Worm (Caenorhabditis elegans) whole organism, L2 larva: ENCODE measurements around the gene lelo-3.

Source experiments
- C34F6.9 ChIP-seq: fragments of 150-350 bp; optimal IDR thresholded peaks from 2 replicates; lab custom pipeline; 2014; ENCODE audit warnings: missing biosample characterization, missing genetic modification characterization
- F13H6.1 ChIP-seq: sonication (generic microtip); optimal IDR thresholded peaks from 2 replicates; lab custom pipeline; 2016; ENCODE audit warnings: missing genetic modification characterization, missing compliant biosample characterization
- R02D3.7 ChIP-seq: fragments of 150-350 bp; optimal IDR thresholded peaks from 2 replicates; lab custom pipeline; 2014; ENCODE audit warnings: missing biosample characterization, missing genetic modification characterization
- Y55F3AM.14 ChIP-seq: fragments of 200-800 bp; sonication (Bioruptor generic); optimal IDR thresholded peaks from 2 replicates; lab custom pipeline; 2018; ENCODE audit warnings: mild to moderate bottlenecking, missing genetic modification characterization, missing compliant biosample characterization
- alr-1 ChIP-seq: fragments of 150-350 bp; optimal IDR thresholded peaks from 2 replicates; lab custom pipeline; 2014; ENCODE audit warnings: missing biosample characterization, missing genetic modification characterization
- aly-2 ChIP-seq: fragments of 150-350 bp; optimal IDR thresholded peaks from 2 replicates; lab custom pipeline; 2014; ENCODE audit warnings: missing biosample characterization, missing genetic modification characterization
- ama-1 ChIP-seq: fragments of 150-350 bp; optimal IDR thresholded peaks from 2 replicates; lab custom pipeline; 2018; ENCODE audit warnings: inconsistent platforms
- blmp-1 ChIP-seq: sonication (generic microtip); optimal IDR thresholded peaks from 2 replicates; lab custom pipeline; 2017; ENCODE audit warnings: missing genetic modification characterization, mild to moderate bottlenecking, missing compliant biosample characterization, antibody characterized with exemption, moderate library complexity; ENCODE audit not compliant: insufficient read depth
- ceh-82 ChIP-seq: fragments of 150-350 bp; optimal IDR thresholded peaks from 2 replicates; lab custom pipeline; 2014; ENCODE audit warnings: missing biosample characterization, missing genetic modification characterization
- crh-2 ChIP-seq: sonication (generic microtip); optimal IDR thresholded peaks from 2 replicates; lab custom pipeline; 2017; ENCODE audit warnings: missing biosample characterization, missing genetic modification characterization
- dmd-4 ChIP-seq: sonication (generic microtip); optimal IDR thresholded peaks from 2 replicates; lab custom pipeline; 2017; ENCODE audit warnings: missing biosample characterization, missing genetic modification characterization
- egl-27 ChIP-seq: sonication (generic microtip); optimal IDR thresholded peaks from 3 replicates; lab custom pipeline; 2017; ENCODE audit warnings: missing biosample characterization, missing genetic modification reagents, missing genetic modification characterization
- elt-1 ChIP-seq: fragments of 150-350 bp; optimal IDR thresholded peaks from 2 replicates; lab custom pipeline; 2014; ENCODE audit warnings: missing biosample characterization, missing genetic modification characterization
- elt-3 ChIP-seq: sonication (generic microtip); optimal IDR thresholded peaks from 2 replicates; lab custom pipeline; 2017; ENCODE audit warnings: missing biosample characterization, missing genetic modification characterization
- fos-1 ChIP-seq: fragments of 150-350 bp; optimal IDR thresholded peaks from 2 replicates; lab custom pipeline; 2014; ENCODE audit warnings: missing biosample characterization, missing genetic modification characterization
- gmeb-1 ChIP-seq: fragments of 150-350 bp; optimal IDR thresholded peaks from 2 replicates; lab custom pipeline; 2014; ENCODE audit warnings: missing biosample characterization, missing genetic modification characterization
- lin-11 ChIP-seq: fragments of 150-350 bp; sonication (generic microtip); optimal IDR thresholded peaks from 2 replicates; lab custom pipeline; 2014; ENCODE audit warnings: missing biosample characterization, missing genetic modification characterization, inconsistent platforms, mixed read lengths
- lin-13 ChIP-seq: fragments of 150-350 bp; optimal IDR thresholded peaks from 2 replicates; lab custom pipeline; 2014; ENCODE audit warnings: missing biosample characterization, missing genetic modification reagents, missing genetic modification characterization
- lin-39 ChIP-seq: fragments of 150-350 bp; optimal IDR thresholded peaks from 2 replicates; lab custom pipeline; 2014; ENCODE audit warnings: missing biosample characterization, missing genetic modification reagents, missing genetic modification characterization
- lsy-2 ChIP-seq, 2 experiments: fragments of 150-350 bp in 1 of 2; sonication (generic microtip) in 1 of 2; optimal IDR thresholded peaks; 2 replicates each; lab custom pipeline; 2014 to 2017; ENCODE audit warnings: missing biosample characterization in 2 of 2, missing genetic modification characterization in 2 of 2
- mab-5 ChIP-seq: fragments of 150-350 bp; optimal IDR thresholded peaks from 2 replicates; lab custom pipeline; 2014; ENCODE audit warnings: missing biosample characterization, missing genetic modification characterization
- mbf-1 ChIP-seq: sonication (generic microtip); optimal IDR thresholded peaks from 2 replicates; lab custom pipeline; 2017; ENCODE audit warnings: missing biosample characterization, missing genetic modification characterization
- mdl-1 ChIP-seq, 2 experiments: fragments of 150-350 bp in 1 of 2; sonication (generic microtip) in 1 of 2; optimal IDR thresholded peaks; 2 replicates each; lab custom pipeline; 2017; ENCODE audit warnings: missing biosample characterization in 2 of 2, missing genetic modification characterization in 2 of 2
- nhr-10 ChIP-seq: sonication (generic microtip); optimal IDR thresholded peaks from 2 replicates; lab custom pipeline; 2017; ENCODE audit warnings: missing biosample characterization, missing genetic modification characterization
- nhr-11 ChIP-seq: fragments of 150-350 bp; optimal IDR thresholded peaks from 2 replicates; lab custom pipeline; 2014; ENCODE audit warnings: missing biosample characterization, missing genetic modification characterization
- nhr-129 ChIP-seq: fragments of 150-350 bp; optimal IDR thresholded peaks from 2 replicates; lab custom pipeline; 2014; ENCODE audit warnings: missing biosample characterization, missing genetic modification characterization
- nhr-21 ChIP-seq: fragments of 150-350 bp; optimal IDR thresholded peaks from 2 replicates; lab custom pipeline; 2014; ENCODE audit warnings: missing biosample characterization, missing genetic modification characterization
- nhr-23 ChIP-seq: fragments of 150-350 bp; optimal IDR thresholded peaks from 2 replicates; lab custom pipeline; 2014; ENCODE audit warnings: missing biosample characterization, missing genetic modification reagents, missing genetic modification characterization
- nhr-237 ChIP-seq: fragments of 150-350 bp; optimal IDR thresholded peaks from 2 replicates; lab custom pipeline; 2014; ENCODE audit warnings: missing biosample characterization, missing genetic modification characterization
- nhr-25 ChIP-seq: fragments of 150-350 bp; sonication (generic microtip); optimal IDR thresholded peaks from 3 replicates; lab custom pipeline; 2014; ENCODE audit warnings: missing biosample characterization, missing genetic modification characterization
- nhr-6 ChIP-seq: fragments of 150-350 bp; optimal IDR thresholded peaks from 2 replicates; lab custom pipeline; 2014; ENCODE audit warnings: missing biosample characterization, missing genetic modification characterization
- nhr-77 ChIP-seq: fragments of 150-350 bp; optimal IDR thresholded peaks from 2 replicates; lab custom pipeline; 2014; ENCODE audit warnings: missing biosample characterization, missing genetic modification characterization
- peb-1 ChIP-seq: fragments of 150-350 bp; optimal IDR thresholded peaks from 2 replicates; lab custom pipeline; 2014; ENCODE audit warnings: missing biosample characterization, missing genetic modification characterization
- sem-4 ChIP-seq: fragments of 150-350 bp; optimal IDR thresholded peaks from 2 replicates; lab custom pipeline; 2014; ENCODE audit warnings: missing biosample characterization, missing genetic modification reagents, missing genetic modification characterization
- skn-1 ChIP-seq: sonication (generic microtip); optimal IDR thresholded peaks from 2 replicates; lab custom pipeline; 2017; ENCODE audit warnings: missing biosample characterization, missing genetic modification characterization
- sma-3 ChIP-seq: sonication (generic microtip); optimal IDR thresholded peaks from 2 replicates; lab custom pipeline; 2016; ENCODE audit warnings: missing genetic modification reagents, missing genetic modification characterization, missing compliant biosample characterization
- sma-9 ChIP-seq, 2 experiments: fragments of 150-350 bp in 1 of 2; sonication (generic microtip) in 1 of 2; optimal IDR thresholded peaks; 2 replicates each; lab custom pipeline; 2014 to 2016; ENCODE audit warnings: missing genetic modification characterization in 2 of 2, mild to moderate bottlenecking in 1 of 2, missing biosample characterization in 1 of 2, missing compliant biosample characterization in 1 of 2, missing genetic modification reagents in 1 of 2, moderate library complexity in 1 of 2
- unc-39 ChIP-seq: fragments of 150-350 bp; optimal IDR thresholded peaks from 2 replicates; lab custom pipeline; 2014; ENCODE audit warnings: missing biosample characterization, missing genetic modification characterization
- unc-55 ChIP-seq: fragments of 150-350 bp; sonication (generic microtip); optimal IDR thresholded peaks from 3 replicates; lab custom pipeline; 2014; ENCODE audit warnings: missing biosample characterization, missing genetic modification reagents, missing genetic modification characterization
- unc-62 ChIP-seq: fragments of 150-350 bp; optimal IDR thresholded peaks from 2 replicates; lab custom pipeline; 2014; ENCODE audit warnings: missing biosample characterization, missing genetic modification reagents, missing genetic modification characterization
- zag-1 ChIP-seq: fragments of 150-350 bp; optimal IDR thresholded peaks from 2 replicates; lab custom pipeline; 2014; ENCODE audit warnings: missing biosample characterization, missing genetic modification characterization
- ztf-1 ChIP-seq: fragments of 200-800 bp; sonication (Bioruptor generic); conservative IDR thresholded peaks from 2 replicates; pipeline ENCODE4 v1.3.6; 2022; ENCODE audit warnings: missing genetic modification characterization, missing compliant biosample characterization
- ztf-11 ChIP-seq: sonication (generic microtip); optimal IDR thresholded peaks from 2 replicates; lab custom pipeline; 2017; ENCODE audit warnings: missing biosample characterization, missing genetic modification characterization
- ztf-4 ChIP-seq: fragments of 150-350 bp; optimal IDR thresholded peaks from 2 replicates; lab custom pipeline; 2014; ENCODE audit warnings: missing biosample characterization, missing genetic modification characterization

lelo-3 gene

ce11 chrX:6048508-6048907 lies 26.1 kb upstream of the lelo-3 start, which contains the start of gene pak-1:
Gene pak-1 (minus strand): TSS chrX:6048608.
- TF ChIP-seq egl-27 (tag; lab: Kevin White, UChicago) (no peak), nhr-129 (tag; lab: Kevin White, UChicago) (no peak), nhr-25 (tag; lab: Kevin White, UChicago) (no peak), unc-39 (no peak), ztf-11 (no peak), lin-11 (tag; lab: Kevin White, UChicago) (no peak), mdl-1 (tag; optimal IDR thresholded peaks at IDR 0.05; lab: Kevin White, UChicago) (no peak), sem-4 (tag; lab: Kevin White, UChicago) (no peak), aly-2 (tag; lab: Kevin White, UChicago) (no peak), unc-62 (no peak), unc-55 (GFP tag; lab: Kevin White, UChicago) (no peak), mab-5 (no peak), peb-1 (tag; lab: Kevin White, UChicago) (no peak), elt-3 (tag; lab: Kevin White, UChicago) (no peak), dmd-4 (tag; lab: Kevin White, UChicago) (no peak), nhr-6 (tag; lab: Kevin White, UChicago) (no peak), gmeb-1 (tag; lab: Kevin White, UChicago) (no peak), mbf-1 (tag; lab: Kevin White, UChicago) (no peak)
- TF ChIP-seq, all 48 proteins: peak for 0

- TF ChIP-seq nhr-237 (tag; lab: Kevin White, UChicago): no peak
- no peak for TF ChIP-seq lin-39 (tag; lab: Kevin White, UChicago)
- TF ChIP-seq nhr-129 (tag; lab: Kevin White, UChicago): peak; percentile 34
- TF ChIP-seq ztf-1 (GFP tag; lab: Robert Waterston, UW): no peak
- TF ChIP-seq mdl-1 (tag; optimal IDR thresholded peaks at IDR 0.05; lab: Kevin White, UChicago): no peak
- no peak for TF ChIP-seq dmd-4 (tag; lab: Kevin White, UChicago)
- TF ChIP-seq crh-2 (tag; lab: Kevin White, UChicago): peak; percentile 1
- peak; percentile 39 for TF ChIP-seq F13H6.1 (tag; lab: Kevin White, UChicago)
These were observed 20.9 kb upstream of the lelo-3 start for ce11 chrX:6043283-6043682.

ce11 chrX:6041995-6042481 lies 19.7 kb upstream of the lelo-3 start:
- TF ChIP-seq sma-3 (GFP tag; lab: Kevin White, UChicago): peak; percentile 90
- no peak for TF ChIP-seq nhr-77
- peak; percentile 56 for TF ChIP-seq gmeb-1 (tag; lab: Kevin White, UChicago)
- peak; percentile 82 for TF ChIP-seq crh-2 (tag; lab: Kevin White, UChicago)
- TF ChIP-seq ztf-1 (GFP tag; lab: Robert Waterston, UW): no peak
- peak; percentile 86 for TF ChIP-seq sem-4 (tag; lab: Kevin White, UChicago)
- TF ChIP-seq sma-9 (GFP tag; optimal IDR thresholded peaks at IDR 0.05; lab: Kevin White, UChicago): peak; percentile 86
- no peak for TF ChIP-seq sma-9 (tag; optimal IDR thresholded peaks at IDR 0.05; lab: Kevin White, UChicago)
- peak; percentile 83 for TF ChIP-seq nhr-21
- peak in 1 of 2 experiments; percentile 68 for TF ChIP-seq lsy-2 (tag; optimal IDR thresholded peaks at IDR 0.05; lab: Kevin White, UChicago)
- peak; percentile 25 for TF ChIP-seq nhr-10 (tag; lab: Kevin White, UChicago)
- TF ChIP-seq skn-1 (tag; lab: Kevin White, UChicago): no peak
- TF ChIP-seq nhr-129 (tag; lab: Kevin White, UChicago): peak; percentile 94
- peak; percentile 59 for TF ChIP-seq blmp-1 (tag; lab: Kevin White, UChicago)
- peak; percentile 75 for TF ChIP-seq fos-1
- TF ChIP-seq ztf-11: no peak
- TF ChIP-seq zag-1 (tag; lab: Kevin White, UChicago): no peak
- no peak for TF ChIP-seq nhr-237 (tag; lab: Kevin White, UChicago)
- TF ChIP-seq egl-27 (tag; lab: Kevin White, UChicago): peak; percentile 75
- TF ChIP-seq C34F6.9 (tag; lab: Kevin White, UChicago): peak; percentile 44
- no peak for TF ChIP-seq R02D3.7 (tag; lab: Kevin White, UChicago)
- TF ChIP-seq F13H6.1 (tag; lab: Kevin White, UChicago): peak; percentile 90
- peak; percentile 75 for TF ChIP-seq ama-1 (lab: Kevin White, UChicago)
- TF ChIP-seq elt-1: no peak
- TF ChIP-seq aly-2 (tag; lab: Kevin White, UChicago): no peak
- peak; percentile 24 for TF ChIP-seq Y55F3AM.14
- peak in 1 of 2 experiments; percentile 26 for TF ChIP-seq mdl-1 (tag; optimal IDR thresholded peaks at IDR 0.05; lab: Kevin White, UChicago)
- peak; percentile 64 for TF ChIP-seq lin-13 (GFP tag; lab: Kevin White, UChicago)
- no peak for TF ChIP-seq ceh-82
- TF ChIP-seq nhr-25 (tag; lab: Kevin White, UChicago): peak; percentile 80
- peak; percentile 74 for TF ChIP-seq nhr-6 (tag; lab: Kevin White, UChicago)
- no peak for TF ChIP-seq nhr-23 (tag; lab: Kevin White, UChicago)
- TF ChIP-seq ztf-4 (tag; lab: Kevin White, UChicago): peak; percentile 78
- TF ChIP-seq peb-1 (tag; lab: Kevin White, UChicago): no peak
- TF ChIP-seq nhr-11 (tag; lab: Kevin White, UChicago): no peak
- no peak for TF ChIP-seq lin-11 (tag; lab: Kevin White, UChicago)
- peak; percentile 10 for TF ChIP-seq unc-55 (GFP tag; lab: Kevin White, UChicago)
- no peak for TF ChIP-seq alr-1
- TF ChIP-seq mab-5: peak; percentile 4
